Worm (Caenorhabditis elegans) whole organism, L4 larva: ENCODE data around the gene F54D10.7.

Source experiments
- ctbp-1 ChIP-seq: fragments of 200-800 bp; sonication (Bioruptor generic); IDR thresholded peaks from 2 replicates; pipeline ENCODE4 v1.3.6; 2022; ENCODE audit warnings: missing genetic modification reagents, missing genetic modification characterization, missing compliant biosample characterization
- hlh-30 ChIP-seq: sonication (generic microtip); optimal IDR thresholded peaks from 2 replicates; lab custom pipeline; 2017; ENCODE audit warnings: antibody characterized with exemption, mild to moderate bottlenecking, missing genetic modification characterization, missing compliant biosample characterization; ENCODE audit not compliant: insufficient read depth
- nhr-25 ChIP-seq: sonication (generic microtip); optimal IDR thresholded peaks from 2 replicates; lab custom pipeline; 2017; ENCODE audit warnings: missing genetic modification characterization, mild to moderate bottlenecking, missing compliant biosample characterization, antibody characterized with exemption, moderate library complexity, borderline replicate concordance; ENCODE audit not compliant: insufficient read depth
- nhr-77 ChIP-seq: fragments of 150-350 bp; optimal IDR thresholded peaks from 2 replicates; lab custom pipeline; 2014; ENCODE audit warnings: missing biosample characterization, missing genetic modification characterization
- set-16 ChIP-seq: fragments of 200-800 bp; sonication (Bioruptor generic); IDR thresholded peaks from 2 replicates; pipeline ENCODE4 v1.3.6; 2022; ENCODE audit warnings: missing genetic modification reagents, missing genetic modification characterization, missing compliant biosample characterization
- skn-1 ChIP-seq: fragments of 150-350 bp; optimal IDR thresholded peaks from 2 replicates; lab custom pipeline; 2014; ENCODE audit warnings: missing biosample characterization, missing genetic modification characterization

ce11 chrII:3860826-3861225 lies 39.7 kb upstream of the F54D10.7 start, which contains the start of gene oac-11:
- no peak for TF ChIP-seq hlh-30
- no peak for TF ChIP-seq skn-1 (tag; lab: Kevin White, UChicago)
- TF ChIP-seq nhr-25 (tag; lab: Kevin White, UChicago): no peak
- TF ChIP-seq ctbp-1 (GFP tag; lab: Robert Waterston, UW): no peak
- TF ChIP-seq set-16: no peak
- TF ChIP-seq nhr-77 (tag; lab: Kevin White, UChicago): no peak
